Worm (Caenorhabditis elegans) whole organism, L4 larva: Measurements from ENCODE around the gene col-92.

ENCODE experiments used
- F44E2.7 ChIP-seq: fragments of 200-800 bp; sonication (Bioruptor generic); IDR thresholded peaks from 2 replicates; pipeline ENCODE4 v2.1.2; 2022; ENCODE audit warnings: missing genetic modification characterization, missing compliant biosample characterization
- Y105C5A.15 ChIP-seq: fragments of 200-800 bp; sonication (Bioruptor generic); IDR thresholded peaks from 2 replicates; pipeline ENCODE4 v1.3.6; 2022; ENCODE audit warnings: missing genetic modification characterization, missing compliant biosample characterization
- Y48G9A.11 ChIP-seq: fragments of 200-800 bp; sonication (Bioruptor generic); IDR thresholded peaks from 2 replicates; pipeline ENCODE4 v1.3.6; 2022; ENCODE audit warnings: missing genetic modification reagents, missing genetic modification characterization, missing compliant biosample characterization
- Y75B8A.6 ChIP-seq: fragments of 200-800 bp; sonication (Bioruptor generic); IDR thresholded peaks from 2 replicates; pipeline ENCODE4 v1.3.6; 2022; ENCODE audit warnings: missing genetic modification reagents, missing genetic modification characterization, missing compliant biosample characterization
- aha-1 ChIP-seq: fragments of 150-350 bp; peaks from one replicate; lab custom pipeline; 2014; ENCODE audit warnings: missing biosample characterization, missing genetic modification characterization
- aly-2 ChIP-seq: sonication (generic microtip); optimal IDR thresholded peaks from 2 replicates; lab custom pipeline; 2018; ENCODE audit warnings: missing biosample characterization, missing genetic modification characterization
- attf-4 ChIP-seq: sonication (generic microtip); optimal IDR thresholded peaks from 3 replicates; lab custom pipeline; 2017; ENCODE audit warnings: missing biosample characterization, missing genetic modification characterization
- ceh-44 ChIP-seq: fragments of 200-800 bp; sonication (Bioruptor generic); IDR thresholded peaks from 2 replicates; pipeline ENCODE4 v1.3.6; 2022; ENCODE audit warnings: missing genetic modification reagents, missing genetic modification characterization, missing compliant biosample characterization
- ceh-62 ChIP-seq: sonication (generic microtip); optimal IDR thresholded peaks from 2 replicates; lab custom pipeline; 2017; ENCODE audit warnings: missing biosample characterization, missing genetic modification characterization
- ceh-82 ChIP-seq: sonication (generic microtip); optimal IDR thresholded peaks from 2 replicates; lab custom pipeline; 2017; ENCODE audit warnings: missing biosample characterization, missing genetic modification characterization
- ctbp-1 ChIP-seq: fragments of 200-800 bp; sonication (Bioruptor generic); IDR thresholded peaks from 2 replicates; pipeline ENCODE4 v1.3.6; 2022; ENCODE audit warnings: missing genetic modification reagents, missing genetic modification characterization, missing compliant biosample characterization
- dmd-6 ChIP-seq: fragments of 200-800 bp; sonication (Bioruptor generic); IDR thresholded peaks from 2 replicates; pipeline ENCODE4 v1.3.6; 2022; ENCODE audit warnings: missing genetic modification reagents, missing genetic modification characterization, missing compliant biosample characterization
- gei-8 ChIP-seq: fragments of 200-800 bp; sonication (Bioruptor generic); optimal IDR thresholded peaks from 2 replicates; lab custom pipeline; 2018; ENCODE audit warnings: mild to moderate bottlenecking, missing genetic modification characterization, missing compliant biosample characterization
- hif-1 ChIP-seq, 2 experiments: sonication (generic microtip); optimal IDR thresholded peaks; 2 replicates each; lab custom pipeline; 2016 to 2017; ENCODE audit warnings: missing compliant biosample characterization in 2 of 2, missing genetic modification characterization in 2 of 2, missing genetic modification reagents in 2 of 2, missing genotype in 2 of 2, mild to moderate bottlenecking in 1 of 2
- hlh-11 ChIP-seq: fragments of 200-800 bp; sonication (Bioruptor generic); optimal IDR thresholded peaks from 2 replicates; lab custom pipeline; 2018; ENCODE audit warnings: mild to moderate bottlenecking, missing genetic modification characterization, missing compliant biosample characterization
- lin-13 ChIP-seq: fragments of 150-350 bp; optimal IDR thresholded peaks from 2 replicates; lab custom pipeline; 2014; ENCODE audit warnings: missing biosample characterization, missing genetic modification reagents, missing genetic modification characterization
- lin-38 ChIP-seq: fragments of 200-800 bp; sonication (Bioruptor generic); IDR thresholded peaks from 2 replicates; pipeline ENCODE4 v1.3.6; 2022; ENCODE audit warnings: missing genetic modification reagents, missing genetic modification characterization, missing compliant biosample characterization
- lin-39 ChIP-seq: fragments of 150-350 bp; optimal IDR thresholded peaks from 2 replicates; lab custom pipeline; 2014; ENCODE audit warnings: missing biosample characterization, missing genetic modification reagents, missing genetic modification characterization
- lir-3 ChIP-seq: sonication (generic microtip); optimal IDR thresholded peaks from 2 replicates; lab custom pipeline; 2016; ENCODE audit warnings: mild to moderate bottlenecking, missing genetic modification characterization, missing compliant biosample characterization
- mep-1 ChIP-seq: fragments of 150-350 bp; sonication (generic microtip); optimal IDR thresholded peaks from 3 replicates; lab custom pipeline; 2014; ENCODE audit warnings: missing biosample characterization, missing genetic modification characterization
- nhr-10 ChIP-seq: fragments of 150-350 bp; optimal IDR thresholded peaks from 2 replicates; lab custom pipeline; 2014; ENCODE audit warnings: missing biosample characterization, missing genetic modification characterization
- nhr-111 ChIP-seq: fragments of 200-800 bp; sonication (Bioruptor generic); optimal IDR thresholded peaks from 2 replicates; lab custom pipeline; 2018; ENCODE audit warnings: mild to moderate bottlenecking, missing genetic modification characterization, missing compliant biosample characterization
- nhr-237 ChIP-seq: sonication (generic microtip); optimal IDR thresholded peaks from 2 replicates; lab custom pipeline; 2017; ENCODE audit warnings: missing biosample characterization, missing genetic modification characterization
- nhr-25 ChIP-seq: sonication (generic microtip); optimal IDR thresholded peaks from 2 replicates; lab custom pipeline; 2017; ENCODE audit warnings: missing genetic modification characterization, mild to moderate bottlenecking, missing compliant biosample characterization, antibody characterized with exemption, moderate library complexity, borderline replicate concordance; ENCODE audit not compliant: insufficient read depth
- nhr-6 ChIP-seq: fragments of 150-350 bp; optimal IDR thresholded peaks from 2 replicates; lab custom pipeline; 2014; ENCODE audit warnings: missing biosample characterization, missing genetic modification characterization
- nhr-77 ChIP-seq: fragments of 150-350 bp; optimal IDR thresholded peaks from 2 replicates; lab custom pipeline; 2014; ENCODE audit warnings: missing biosample characterization, missing genetic modification characterization
- pqm-1 ChIP-seq: sonication (generic microtip); optimal IDR thresholded peaks from 2 replicates; lab custom pipeline; 2017; ENCODE audit warnings: missing biosample characterization, missing genetic modification characterization
- set-16 ChIP-seq: fragments of 200-800 bp; sonication (Bioruptor generic); IDR thresholded peaks from 2 replicates; pipeline ENCODE4 v1.3.6; 2022; ENCODE audit warnings: missing genetic modification reagents, missing genetic modification characterization, missing compliant biosample characterization
- snpc-1.2 ChIP-seq: fragments of 200-800 bp; sonication (Bioruptor generic); IDR thresholded peaks from 2 replicates; pipeline ENCODE4 v1.3.6; 2022; ENCODE audit warnings: missing genetic modification reagents, missing genetic modification characterization, missing compliant biosample characterization
- spr-1 ChIP-seq: sonication (generic microtip); optimal IDR thresholded peaks from 2 replicates; lab custom pipeline; 2016; ENCODE audit warnings: mild to moderate bottlenecking, missing genetic modification characterization, missing compliant biosample characterization
- spr-3 ChIP-seq: fragments of 200-800 bp; sonication (Bioruptor generic); optimal IDR thresholded peaks from 2 replicates; lab custom pipeline; 2018; ENCODE audit warnings: mild to moderate bottlenecking, missing genetic modification characterization, missing compliant biosample characterization
- tag-97 ChIP-seq: fragments of 200-800 bp; sonication (Bioruptor generic); IDR thresholded peaks from 2 replicates; pipeline ENCODE4 v1.3.6; 2022; ENCODE audit warnings: missing genetic modification characterization, missing compliant biosample characterization
- unc-39 ChIP-seq: sonication (generic microtip); optimal IDR thresholded peaks from 2 replicates; lab custom pipeline; 2017; ENCODE audit warnings: missing biosample characterization, missing genetic modification characterization
- vab-7 ChIP-seq: fragments of 200-800 bp; sonication (Bioruptor generic); IDR thresholded peaks from 2 replicates; pipeline ENCODE4 v1.3.6; 2022; ENCODE audit warnings: missing genetic modification reagents, missing genetic modification characterization, missing compliant biosample characterization
- zfp-2 ChIP-seq: sonication (generic microtip); optimal IDR thresholded peaks from 2 replicates; lab custom pipeline; 2016; ENCODE audit warnings: mild to moderate bottlenecking, missing genetic modification characterization, missing compliant biosample characterization
- zfp-3 ChIP-seq: fragments of 200-800 bp; sonication (Bioruptor generic); conservative IDR thresholded peaks from 2 replicates; pipeline ENCODE4 v1.3.6; 2022; ENCODE audit warnings: missing genetic modification reagents, missing genetic modification characterization, missing compliant biosample characterization
- ztf-7 ChIP-seq: fragments of 150-350 bp; optimal IDR thresholded peaks from 2 replicates; lab custom pipeline; 2014; ENCODE audit warnings: missing biosample characterization, missing genetic modification characterization

The col-92 gene

ce11 chrIII:10945537-10945936, 37.5 kb downstream of the col-92 start:
- TF ChIP-seq aha-1 (peak; percentile 93), zfp-2 (tag; lab: Kevin White, UChicago) (no peak)

- TF ChIP-seq gei-8 (GFP tag; lab: Kevin White, UChicago) (no peak), zfp-3 (GFP tag; lab: Robert Waterston, UW) (no peak), ceh-44 (no peak), aha-1 (peak; percentile 92)
These were observed 40.1 kb downstream of the col-92 start for ce11 chrIII:10942905-10943304.

- TF ChIP-seq nhr-111 (GFP tag; lab: Kevin White, UChicago) (no peak), ztf-7 (tag; lab: Kevin White, UChicago) (no peak), lin-13 (GFP tag; lab: Kevin White, UChicago) (no peak), mep-1 (tag; lab: Kevin White, UChicago) (no peak), nhr-237 (tag; lab: Kevin White, UChicago) (no peak), vab-7 (no peak), set-16 (GFP tag; lab: Robert Waterston, UW) (peak; percentile 82), attf-4 (tag; lab: Kevin White, UChicago) (no peak)
- TF ChIP-seq, all 104 proteins: peak for 1
These were observed 43.9 kb downstream of the col-92 start for ce11 chrIII:10939184-10939583.

ce11 chrIII:10935944-10936343, 47.1 kb downstream of the col-92 start, which contains the start of gene rle-1:
TSS of gene rle-1 (plus strand) at chrIII:10936244.
- TF ChIP-seq Y48G9A.11 (GFP tag; lab: Robert Waterston, UW) (no peak), set-16 (GFP tag; lab: Robert Waterston, UW) (no peak), F44E2.7 (GFP tag; lab: Robert Waterston, UW) (no peak), tag-97 (no peak), nhr-6 (no peak), lin-38 (GFP tag; lab: Robert Waterston, UW) (no peak), ceh-82 (tag; lab: Kevin White, UChicago) (no peak), nhr-10 (no peak), pqm-1 (no peak), nhr-25 (no peak), lir-3 (tag; lab: Kevin White, UChicago) (no peak)

- TF ChIP-seq Y75B8A.6 (GFP tag; lab: Robert Waterston, UW) (no peak), ceh-62 (tag; lab: Kevin White, UChicago) (no peak), Y105C5A.15 (GFP tag; lab: Robert Waterston, UW) (no peak), dmd-6 (GFP tag; lab: Robert Waterston, UW) (no peak), spr-1 (tag; lab: Kevin White, UChicago) (no peak), unc-39 (tag; lab: Kevin White, UChicago) (no peak), aly-2 (tag; lab: Kevin White, UChicago) (no peak), hlh-11 (tag; lab: Kevin White, UChicago) (no peak), lin-39 (tag; lab: Kevin White, UChicago) (no peak), zfp-3 (GFP tag; lab: Robert Waterston, UW) (no peak), ctbp-1 (GFP tag; lab: Robert Waterston, UW) (no peak), spr-3 (no peak), aha-1 (no peak), snpc-1.2 (GFP tag; lab: Robert Waterston, UW) (no peak), nhr-77 (tag; lab: Kevin White, UChicago) (no peak), hif-1 (tag; optimal IDR thresholded peaks at IDR 0.05; lab: Kevin White, UChicago) (no peak), F44E2.7 (GFP tag; lab: Robert Waterston, UW) (no peak), attf-4 (tag; lab: Kevin White, UChicago) (no peak)
- TF ChIP-seq, all 104 proteins: peak for 0
These were observed 49.7 kb downstream of the col-92 start, which contains the start of gene M142.8 for ce11 chrIII:10933331-10933730. TSS of gene M142.8 (plus strand) at chrIII:10933631.
